Worm (Caenorhabditis elegans): ENCODE results near the gene Y47D7A.12.

ce11 chrV:4398127-4398526, 31.3 kb downstream of the Y47D7A.12 start:
- no peak for TF ChIP-seq mab-5 (tag; optimal IDR thresholded peaks at IDR 0.05)
- no peak for TF ChIP-seq egl-27 (tag; optimal IDR thresholded peaks at IDR 0.05)
- no peak for TF ChIP-seq nhr-77 (tag; optimal IDR thresholded peaks at IDR 0.05)
- no peak for TF ChIP-seq ztf-11 (tag; optimal IDR thresholded peaks at IDR 0.05)
- no peak for TF ChIP-seq lin-39 (tag; optimal IDR thresholded peaks at IDR 0.05)
- TF ChIP-seq snpc-4 (tag; optimal IDR thresholded peaks at IDR 0.05), result no peak
- TF ChIP-seq ZK546.5 (tag; optimal IDR thresholded peaks at IDR 0.05), result no peak
- no peak for TF ChIP-seq C34F6.9 (tag; optimal IDR thresholded peaks at IDR 0.05)
- TF ChIP-seq zag-1 (tag; optimal IDR thresholded peaks at IDR 0.05), result no peak
- TF ChIP-seq nhr-23 (tag; optimal IDR thresholded peaks at IDR 0.05), result no peak
- no peak for TF ChIP-seq nhr-237 (tag; optimal IDR thresholded peaks at IDR 0.05)
- TF ChIP-seq dmd-4 (tag; optimal IDR thresholded peaks at IDR 0.05), result no peak
